Fruit fly (Drosophila melanogaster) whole organism, embryonic: ENCODE data around the gene 5-HT7.

Experiments used
- ATbp ChIP-seq: fragments of 200-800 bp; sonication (Bioruptor generic); optimal IDR thresholded peaks from 2 replicates; lab custom pipeline; 2017; ENCODE audit warnings: missing biosample characterization, mild to moderate bottlenecking, missing genetic modification characterization, missing genetic modification reagents
- Ada2b ChIP-seq: fragments of 200-800 bp; sonication (Bioruptor generic); IDR thresholded peaks from 2 replicates; pipeline ENCODE4 v1.3.6; 2022; ENCODE audit warnings: missing biosample characterization, missing genetic modification characterization
- B-H2 ChIP-seq: fragments of 200-800 bp; sonication (Bioruptor generic); optimal IDR thresholded peaks from 2 replicates; lab custom pipeline; 2018; ENCODE audit warnings: missing biosample characterization, mild to moderate bottlenecking, missing genetic modification characterization
- BEAF-32 ChIP-seq: fragments of 200-800 bp; sonication (Bioruptor generic); optimal IDR thresholded peaks from 3 replicates; lab custom pipeline; 2017; ENCODE audit warnings: missing biosample characterization, missing genetic modification characterization, mild to moderate bottlenecking, moderate library complexity, missing genetic modification reagents
- Bteb2 ChIP-seq: fragments of 200-800 bp; sonication (Bioruptor generic); optimal IDR thresholded peaks from 2 replicates; lab custom pipeline; 2016; ENCODE audit warnings: missing biosample characterization, missing genetic modification characterization
- CG10979 ChIP-seq: fragments of 200-800 bp; sonication (Bioruptor generic); optimal IDR thresholded peaks from 2 replicates; lab custom pipeline; 2018; ENCODE audit warnings: missing biosample characterization, mild to moderate bottlenecking, missing genetic modification characterization, moderate library complexity
- CG11247 ChIP-seq: fragments of 200-800 bp; sonication (Bioruptor generic); IDR thresholded peaks from 2 replicates; pipeline ENCODE4 v1.3.6; 2022; ENCODE audit warnings: missing biosample characterization, missing genetic modification characterization
- CG11398 ChIP-seq: fragments of 200-800 bp; sonication (Bioruptor generic); optimal IDR thresholded peaks from 2 replicates; lab custom pipeline; 2016; ENCODE audit warnings: missing biosample characterization, missing genetic modification characterization
- CG13775 ChIP-seq: fragments of 200-800 bp; sonication (Bioruptor generic); optimal IDR thresholded peaks from 3 replicates; lab custom pipeline; 2017; ENCODE audit warnings: missing biosample characterization, mild to moderate bottlenecking, missing genetic modification characterization
- CG16863 ChIP-seq: fragments of 200-800 bp; sonication (Bioruptor generic); optimal IDR thresholded peaks from 3 replicates; lab custom pipeline; 2016; ENCODE audit warnings: missing biosample characterization, missing genetic modification characterization
- CG17186 ChIP-seq: fragments of 200-800 bp; sonication (Bioruptor generic); optimal IDR thresholded peaks from 3 replicates; lab custom pipeline; 2017; ENCODE audit warnings: missing biosample characterization, missing genetic modification reagents, missing genetic modification characterization
- CG18262 ChIP-seq: fragments of 200-800 bp; optimal IDR thresholded peaks from 3 replicates; lab custom pipeline; 2019; ENCODE audit warnings: missing biosample characterization, mild to moderate bottlenecking, missing genetic modification characterization, moderate library complexity
- CG43689 ChIP-seq: fragments of 200-800 bp; sonication (Bioruptor generic); IDR thresholded peaks from 2 replicates; pipeline ENCODE4 v1.3.6; 2022; ENCODE audit warnings: missing biosample characterization, missing genetic modification characterization
- CG6272 ChIP-seq: fragments of 200-800 bp; sonication (Bioruptor generic); IDR thresholded peaks from 2 replicates; pipeline ENCODE4 v1.3.6; 2022; ENCODE audit warnings: missing biosample characterization, missing genetic modification characterization
- CG6791 ChIP-seq: fragments of 200-800 bp; sonication (Bioruptor generic); IDR thresholded peaks from 3 replicates; pipeline ENCODE4 v1.3.6; 2022; ENCODE audit warnings: missing biosample characterization, missing genetic modification characterization; ENCODE audit not compliant: partially characterized antibody
- CG7839 ChIP-seq: fragments of 200-800 bp; sonication (Bioruptor generic); optimal IDR thresholded peaks from 3 replicates; lab custom pipeline; 2018; ENCODE audit warnings: missing biosample characterization, mild to moderate bottlenecking, missing genetic modification characterization, moderate library complexity
- CG8281 ChIP-seq: fragments of 200-800 bp; sonication (Bioruptor generic); optimal IDR thresholded peaks from 2 replicates; lab custom pipeline; 2018; ENCODE audit warnings: missing biosample characterization, mild to moderate bottlenecking, missing genetic modification characterization, moderate library complexity
- CG9876 ChIP-seq: fragments of 200-800 bp; sonication (Bioruptor generic); optimal IDR thresholded peaks from 2 replicates; lab custom pipeline; 2016; ENCODE audit warnings: missing biosample characterization, missing genetic modification characterization
- D ChIP-seq, 2 experiments: fragments of 200-800 bp in 1 of 2; fragments of >200 bp in 1 of 2; sonication (Bioruptor generic) in 1 of 2; optimal IDR thresholded peaks; 2 replicates in 1 of 2; 3 replicates in 1 of 2; lab custom pipeline; 2017; ENCODE audit warnings: mild to moderate bottlenecking in 1 of 2, missing biosample characterization in 1 of 2, missing genetic modification characterization in 1 of 2, missing genetic modification reagents in 1 of 2
- Hr3 ChIP-seq: fragments of 200-800 bp; sonication (Bioruptor generic); optimal IDR thresholded peaks from 3 replicates; lab custom pipeline; 2016; ENCODE audit warnings: missing biosample characterization, missing genetic modification characterization
- Jarid2 ChIP-seq: fragments of 200-800 bp; sonication (Bioruptor generic); optimal IDR thresholded peaks from 3 replicates; lab custom pipeline; 2017; ENCODE audit warnings: mild to moderate bottlenecking, missing biosample characterization, missing genetic modification reagents, missing genetic modification characterization
- Kr ChIP-seq: fragments of 200-800 bp; sonication (Bioruptor generic); optimal IDR thresholded peaks from 2 replicates; lab custom pipeline; 2017; ENCODE audit warnings: missing biosample characterization, mild to moderate bottlenecking, missing genetic modification characterization
- Lpt ChIP-seq: fragments of >200 bp; optimal IDR thresholded peaks from 2 replicates; lab custom pipeline; 2018; ENCODE audit warnings: missing biosample characterization, missing genetic modification characterization
- MESR4 ChIP-seq: fragments of 200-800 bp; sonication (Bioruptor generic); optimal IDR thresholded peaks from 2 replicates; lab custom pipeline; 2018; ENCODE audit warnings: missing biosample characterization, mild to moderate bottlenecking, missing genetic modification characterization, moderate library complexity
- Nf-YA ChIP-seq: fragments of 200-800 bp; sonication (Bioruptor generic); IDR thresholded peaks from 2 replicates; pipeline ENCODE4 v1.3.6; 2022; ENCODE audit warnings: missing biosample characterization, missing genetic modification characterization
- Sox102F ChIP-seq: fragments of 200-800 bp; sonication (Bioruptor generic); optimal IDR thresholded peaks from 2 replicates; lab custom pipeline; 2018; ENCODE audit warnings: missing biosample characterization, mild to moderate bottlenecking, missing genetic modification characterization, moderate library complexity
- Spps ChIP-seq: fragments of 200-800 bp; sonication (Bioruptor generic); optimal IDR thresholded peaks from 2 replicates; lab custom pipeline; 2018; ENCODE audit warnings: missing biosample characterization, mild to moderate bottlenecking, missing genetic modification characterization
- Sry-β ChIP-seq: fragments of 200-800 bp; sonication (Bioruptor generic); optimal IDR thresholded peaks from 2 replicates; lab custom pipeline; 2018; ENCODE audit warnings: missing biosample characterization, mild to moderate bottlenecking, missing genetic modification characterization, moderate library complexity
- Tbp ChIP-seq: fragments of >200 bp; optimal IDR thresholded peaks from 2 replicates; lab custom pipeline; 2018; ENCODE audit warnings: missing biosample characterization, missing genetic modification characterization
- Vsx1 ChIP-seq: fragments of 200-800 bp; sonication (Bioruptor generic); optimal IDR thresholded peaks from 2 replicates; lab custom pipeline; 2017; ENCODE audit warnings: missing biosample characterization, mild to moderate bottlenecking, missing genetic modification characterization, missing genetic modification reagents
- Xbp1 ChIP-seq: fragments of 200-800 bp; sonication (Bioruptor generic); optimal IDR thresholded peaks from 3 replicates; lab custom pipeline; 2016; ENCODE audit warnings: missing biosample characterization, mild to moderate bottlenecking, missing genetic modification characterization
- ab ChIP-seq: fragments of 200-800 bp; sonication (Bioruptor generic); optimal IDR thresholded peaks from 2 replicates; lab custom pipeline; 2016; ENCODE audit warnings: missing biosample characterization, missing genetic modification characterization
- abd-A ChIP-seq: fragments of 200-800 bp; sonication (Bioruptor generic); optimal IDR thresholded peaks from 3 replicates; lab custom pipeline; 2019; ENCODE audit warnings: missing biosample characterization, mild to moderate bottlenecking, missing genetic modification characterization, moderate library complexity
- az2 ChIP-seq: fragments of 200-800 bp; sonication (Bioruptor generic); optimal IDR thresholded peaks from 3 replicates; lab custom pipeline; 2016; ENCODE audit warnings: missing biosample characterization, missing genetic modification characterization
- fu2 ChIP-seq: fragments of 200-800 bp; sonication (Bioruptor generic); optimal IDR thresholded peaks from 2 replicates; lab custom pipeline; 2016; ENCODE audit warnings: missing biosample characterization, missing genetic modification characterization
- gce ChIP-seq: fragments of 200-800 bp; sonication (Bioruptor generic); IDR thresholded peaks from 3 replicates; pipeline ENCODE4 v1.3.6; 2022; ENCODE audit warnings: missing biosample characterization, missing genetic modification characterization
- gfzf ChIP-seq: fragments of 200-800 bp; sonication (Bioruptor generic); optimal IDR thresholded peaks from 2 replicates; lab custom pipeline; 2016; ENCODE audit warnings: missing biosample characterization, mild to moderate bottlenecking, missing genetic modification characterization, moderate library complexity
- kay ChIP-seq: fragments of 200-800 bp; sonication (Bioruptor generic); optimal IDR thresholded peaks from 2 replicates; lab custom pipeline; 2016; ENCODE audit warnings: missing biosample characterization, missing genetic modification characterization
- lab ChIP-seq: fragments of 200-800 bp; sonication (Bioruptor generic); optimal IDR thresholded peaks from 3 replicates; lab custom pipeline; 2017; ENCODE audit warnings: missing biosample characterization, missing genetic modification characterization, mild to moderate bottlenecking, moderate library complexity, missing genetic modification reagents
- lola ChIP-seq, 3 experiments: fragments of >200 bp in 2 of 3; fragments of 200-800 bp in 1 of 3; sonication (Bioruptor generic) in 1 of 3; optimal IDR thresholded peaks; 2 replicates each; lab custom pipeline; 2017 to 2019; ENCODE audit warnings: missing biosample characterization in 3 of 3, missing genetic modification characterization in 3 of 3, mild to moderate bottlenecking in 1 of 3, moderate library complexity in 1 of 3
- lov ChIP-seq, 2 experiments: fragments of 200-800 bp in 1 of 2; fragments of >200 bp in 1 of 2; sonication (Bioruptor generic) in 1 of 2; IDR thresholded peaks in 1 of 2; optimal IDR thresholded peaks in 1 of 2; 2 replicates in 1 of 2; 3 replicates in 1 of 2; pipeline versions ENCODE4 v1.3.6 to Lab custom; 2017 to 2022; ENCODE audit warnings: missing biosample characterization in 1 of 2, missing genetic modification characterization in 1 of 2
- nerfin-2 ChIP-seq: fragments of 200-800 bp; sonication (Bioruptor generic); IDR thresholded peaks from 2 replicates; pipeline ENCODE4 v1.3.6; 2022; ENCODE audit warnings: missing biosample characterization, missing genetic modification characterization; ENCODE audit not compliant: partially characterized antibody
- pho ChIP-seq: fragments of 200-800 bp; sonication (Bioruptor generic); optimal IDR thresholded peaks from 2 replicates; lab custom pipeline; 2016; ENCODE audit warnings: missing biosample characterization, missing genetic modification characterization
- scrt ChIP-seq: fragments of 200-800 bp; sonication (Bioruptor generic); optimal IDR thresholded peaks from 2 replicates; lab custom pipeline; 2018; ENCODE audit warnings: missing biosample characterization, mild to moderate bottlenecking, missing genetic modification characterization, moderate library complexity
- shn ChIP-seq: fragments of 200-800 bp; sonication (Bioruptor generic); optimal IDR thresholded peaks from 3 replicates; lab custom pipeline; 2016; ENCODE audit warnings: missing biosample characterization, missing genetic modification characterization
- sima ChIP-seq: fragments of 200-800 bp; sonication (Bioruptor generic); optimal IDR thresholded peaks from 2 replicates; lab custom pipeline; 2016; ENCODE audit warnings: missing biosample characterization, missing genetic modification characterization
- sisA ChIP-seq: fragments of 200-800 bp; sonication (Bioruptor generic); IDR thresholded peaks from 2 replicates; pipeline ENCODE4 v1.3.6; 2022; ENCODE audit warnings: missing biosample characterization, missing genetic modification characterization
- sqz ChIP-seq: fragments of 200-800 bp; sonication (Bioruptor generic); optimal IDR thresholded peaks from 3 replicates; lab custom pipeline; 2018; ENCODE audit warnings: missing biosample characterization, mild to moderate bottlenecking, missing genetic modification characterization

5-HT7 gene

DNA sequence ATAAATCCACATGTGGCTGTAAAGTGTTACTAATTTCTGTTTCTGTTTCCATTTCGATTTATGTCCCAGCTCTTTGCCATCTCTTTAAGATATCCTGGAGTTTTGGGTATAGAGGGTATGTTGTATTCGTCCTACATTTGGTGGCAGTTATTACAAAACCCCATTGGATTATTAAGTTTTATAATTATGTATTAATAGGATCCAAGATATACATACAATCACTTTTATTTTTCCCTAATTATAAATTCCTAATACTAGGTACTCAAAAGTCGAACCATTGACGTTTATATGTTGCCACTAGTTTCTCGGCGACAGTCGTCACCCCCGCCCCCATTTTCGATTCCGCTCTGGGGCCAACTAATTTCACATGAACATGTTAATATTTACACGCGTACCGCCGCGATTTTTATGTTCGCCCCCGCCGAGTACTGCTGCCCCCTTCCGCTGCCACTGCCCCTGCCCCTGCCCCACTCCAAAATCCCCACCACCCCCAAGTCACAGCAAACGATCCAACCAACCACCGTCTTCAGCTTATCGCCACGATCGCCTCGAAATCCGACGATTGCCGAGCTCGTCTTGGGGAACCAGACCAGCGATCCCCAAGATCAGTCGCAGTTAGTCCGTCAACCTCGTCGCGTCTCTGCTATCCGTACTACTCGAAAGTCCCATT, 48.1 kb upstream of the 5-HT7 start, which contains the start of gene Sox100B (continued):
- no peak for TF ChIP-seq CG17186 (GFP tag; lab: Kevin White, UChicago)
- peak; percentile 71 for TF ChIP-seq Spps
- TF ChIP-seq ab (GFP tag; lab: Kevin White, UChicago): no peak
- peak; percentile 9 for TF ChIP-seq kay
- TF ChIP-seq pho (GFP tag; lab: Kevin White, UChicago): no peak
- no peak; the same call in 1 of the 2 replicates for TF ChIP-seq Nf-YA (GFP tag; lab: Robert Waterston, UW)
- TF ChIP-seq CG6272 (GFP tag; lab: Robert Waterston, UW): peak; percentile 60; the same call in 1 of the 2 replicates
- peak in 1 of 3 experiments; percentile 87 for TF ChIP-seq lola (GFP tag; optimal IDR thresholded peaks at IDR 0.05; lab: Kevin White, UChicago)
- TF ChIP-seq nerfin-2 (GFP tag; lab: Robert Waterston, UW): no peak
- no peak for TF ChIP-seq CG11247 (GFP tag; lab: Robert Waterston, UW)
- peak; percentile 14 for TF ChIP-seq Jarid2 (GFP tag; lab: Kevin White, UChicago)
- TF ChIP-seq Sry-β (GFP tag; lab: Kevin White, UChicago): no peak
- peak; percentile 53 for TF ChIP-seq Ada2b
- TF ChIP-seq Bteb2: no peak
- no peak for TF ChIP-seq CG6791 (GFP tag; lab: Robert Waterston, UW)
- TF ChIP-seq sima (GFP tag; lab: Kevin White, UChicago): no peak
- peak; percentile 25 for TF ChIP-seq ATbp
- TF ChIP-seq CG7839: peak; percentile 78
- TF ChIP-seq CG13775 (GFP tag; lab: Kevin White, UChicago): peak; percentile 57
- TF ChIP-seq gce (GFP tag; lab: Robert Waterston, UW): 0 out of 3 replicates have a peak, but pooled peaks have one; percentile 34
- TF ChIP-seq fu2: no peak
- no peak for TF ChIP-seq CG43689 (GFP tag; lab: Robert Waterston, UW)
- peak; percentile 66 for TF ChIP-seq Sox102F (GFP tag; lab: Kevin White, UChicago)
- TF ChIP-seq Tbp (GFP tag; lab: Kevin White, UChicago): no peak
- peak; percentile 50 for TF ChIP-seq Hr3 (GFP tag; lab: Kevin White, UChicago)
- no peak for TF ChIP-seq lov (optimal IDR thresholded peaks at IDR 0.05; lab: Kevin White, UChicago)
- peak; percentile 72; the same call in 2 of the 3 replicates for TF ChIP-seq lov (GFP tag; IDR thresholded peaks at IDR 0.05; lab: Robert Waterston, UW)
- TF ChIP-seq Kr (GFP tag; lab: Kevin White, UChicago): no peak
- TF ChIP-seq CG11398 (GFP tag; lab: Kevin White, UChicago): no peak
- peak; percentile 12 for TF ChIP-seq sqz
- peak; percentile 5 for TF ChIP-seq scrt
- TF ChIP-seq lab (GFP tag; lab: Kevin White, UChicago): peak; percentile 15
- TF ChIP-seq D (optimal IDR thresholded peaks at IDR 0.05; lab: Kevin White, UChicago): no peak
- TF ChIP-seq D (GFP tag; optimal IDR thresholded peaks at IDR 0.05; lab: Kevin White, UChicago): peak; percentile 72
- no peak for TF ChIP-seq Lpt (GFP tag; lab: Kevin White, UChicago)
- TF ChIP-seq CG18262: peak; percentile 89
- TF ChIP-seq sisA: peak; percentile 66
- peak; percentile 87 for TF ChIP-seq CG10979
- TF ChIP-seq az2 (GFP tag; lab: Kevin White, UChicago): peak; percentile 65
- TF ChIP-seq CG9876 (GFP tag; lab: Kevin White, UChicago): no peak
- TF ChIP-seq abd-A (tag; lab: Kevin White, UChicago): no peak
- TF ChIP-seq gfzf (GFP tag; lab: Kevin White, UChicago): no peak
- TF ChIP-seq B-H2 (GFP tag; lab: Kevin White, UChicago): no peak
- TF ChIP-seq CG8281: peak; percentile 27
- no peak for TF ChIP-seq CG16863
- peak; percentile 6 for TF ChIP-seq Vsx1 (GFP tag; lab: Kevin White, UChicago)
- no peak for TF ChIP-seq shn (GFP tag; lab: Kevin White, UChicago)
- no peak for TF ChIP-seq BEAF-32 (GFP tag; lab: Kevin White, UChicago)
- TF ChIP-seq MESR4 (GFP tag; lab: Kevin White, UChicago): no peak
- peak; percentile 45 for TF ChIP-seq Xbp1 (GFP tag; lab: Kevin White, UChicago)
